Worm (Caenorhabditis elegans): ENCODE measurements around the gene Y37D8A.3.

Y37D8A.3 gene

ce11 chrIII:12885153-12885552 lies 56.0 kb downstream of the Y37D8A.3 start:
- TF ChIP-seq ceh-14 (tag; optimal IDR thresholded peaks at IDR 0.05) (no peak), ceh-18 (tag; optimal IDR thresholded peaks at IDR 0.05) (no peak), pros-1 (tag; optimal IDR thresholded peaks at IDR 0.05) (no peak), C08G9.2 (tag; optimal IDR thresholded peaks at IDR 0.05) (no peak), ceh-31 (tag; optimal IDR thresholded peaks at IDR 0.05) (no peak), K09A11.1 (tag; optimal IDR thresholded peaks at IDR 0.05; ENCODE audit: insufficient read depth) (no peak), ceh-30 (tag; optimal IDR thresholded peaks at IDR 0.05) (no peak), pag-3 (tag; optimal IDR thresholded peaks at IDR 0.05; ENCODE audit: borderline replicate concordance) (no peak), ets-4 (tag; optimal IDR thresholded peaks at IDR 0.05) (no peak), sox-4 (tag; optimal IDR thresholded peaks at IDR 0.05) (no peak), hlh-6 (tag; optimal IDR thresholded peaks at IDR 0.05) (no peak), fkh-6 (tag; optimal IDR thresholded peaks at IDR 0.05) (no peak), unc-86 (tag; optimal IDR thresholded peaks at IDR 0.05) (no peak), tbx-7 (tag; optimal IDR thresholded peaks at IDR 0.05) (no peak), syd-9 (tag; optimal IDR thresholded peaks at IDR 0.05) (no peak), unc-3 (GFP tag; conservative IDR thresholded peaks at IDR 0.05) (no peak), unc-3 (tag; optimal IDR thresholded peaks at IDR 0.05) (no peak), ref-2 (tag; optimal IDR thresholded peaks at IDR 0.05) (no peak), ceh-2 (tag; optimal IDR thresholded peaks at IDR 0.05) (no peak)

Measured in whole organism, late embryonic.